Fruit fly (Drosophila melanogaster) whole organism, pupa: ENCODE measurements around the gene Cpn.

Experiments used
- CG10348 ChIP-seq: fragments of 200-800 bp; sonication (Bioruptor generic); IDR thresholded peaks from 2 replicates; pipeline ENCODE4 v1.3.6; 2022; ENCODE audit warnings: missing biosample characterization, missing genetic modification characterization
- CG12605 ChIP-seq: fragments of 200-800 bp; sonication (Bioruptor generic); IDR thresholded peaks from 2 replicates; pipeline ENCODE4 v1.3.6; 2022; ENCODE audit warnings: missing biosample characterization, missing genetic modification characterization
- CG13204 ChIP-seq: fragments of 200-800 bp; sonication (Bioruptor generic); optimal IDR thresholded peaks from 2 replicates; lab custom pipeline; 2018; ENCODE audit warnings: missing biosample characterization, mild to moderate bottlenecking, missing genetic modification characterization, moderate library complexity
- CG14655 ChIP-seq: fragments of 200-800 bp; sonication (Bioruptor generic); optimal IDR thresholded peaks from 3 replicates; lab custom pipeline; 2017; ENCODE audit warnings: mild to moderate bottlenecking, missing biosample characterization, missing genetic modification reagents, missing genetic modification characterization
- CG15710 ChIP-seq: fragments of 200-800 bp; sonication (Bioruptor generic); optimal IDR thresholded peaks from 2 replicates; lab custom pipeline; 2018; ENCODE audit warnings: missing biosample characterization, mild to moderate bottlenecking, missing genetic modification characterization, moderate library complexity
- CG17806 ChIP-seq: fragments of 200-800 bp; sonication (Bioruptor generic); optimal IDR thresholded peaks from 2 replicates; lab custom pipeline; 2018; ENCODE audit warnings: missing biosample characterization, mild to moderate bottlenecking, missing genetic modification characterization, moderate library complexity
- CG32121 ChIP-seq: fragments of 200-800 bp; sonication (Bioruptor generic); IDR thresholded peaks from 2 replicates; pipeline ENCODE4 v1.3.6; 2022; ENCODE audit warnings: missing biosample characterization, missing genetic modification characterization
- CG34367 ChIP-seq: fragments of 200-800 bp; sonication (Bioruptor generic); optimal IDR thresholded peaks from 2 replicates; lab custom pipeline; 2018; ENCODE audit warnings: missing biosample characterization, mild to moderate bottlenecking, missing genetic modification characterization
- CG4496 ChIP-seq: fragments of 200-800 bp; sonication (Bioruptor generic); IDR thresholded peaks from 3 replicates; pipeline ENCODE4 v1.3.6; 2022; ENCODE audit warnings: missing biosample characterization, missing genetic modification characterization
- CG8159 ChIP-seq: fragments of 200-800 bp; sonication (Bioruptor generic); optimal IDR thresholded peaks from 3 replicates; lab custom pipeline; 2018; ENCODE audit warnings: missing biosample characterization, mild to moderate bottlenecking, missing genetic modification characterization, moderate library complexity
- CG8301 ChIP-seq: fragments of 200-800 bp; sonication (Bioruptor generic); optimal IDR thresholded peaks from 2 replicates; lab custom pipeline; 2018; ENCODE audit warnings: missing biosample characterization, mild to moderate bottlenecking, missing genetic modification characterization
- CG9948 ChIP-seq: fragments of 200-800 bp; sonication (Bioruptor generic); optimal IDR thresholded peaks from 2 replicates; lab custom pipeline; 2018; ENCODE audit warnings: missing biosample characterization, mild to moderate bottlenecking, missing genetic modification characterization, moderate library complexity
- D1 ChIP-seq: fragments of 200-800 bp; sonication (Bioruptor generic); optimal IDR thresholded peaks from 2 replicates; lab custom pipeline; 2018; ENCODE audit warnings: missing biosample characterization, mild to moderate bottlenecking, missing genetic modification characterization, moderate library complexity
- EcR ChIP-seq: fragments of 200-800 bp; sonication (Bioruptor generic); optimal IDR thresholded peaks from 3 replicates; lab custom pipeline; 2019; ENCODE audit warnings: missing biosample characterization, missing genetic modification characterization, mild to moderate bottlenecking, moderate library complexity, missing genetic modification reagents
- Ets98B ChIP-seq: fragments of 200-800 bp; sonication (Bioruptor generic); IDR thresholded peaks from 2 replicates; pipeline ENCODE4 v1.3.6; 2022; ENCODE audit warnings: missing biosample characterization, missing genetic modification characterization
- Pif1A ChIP-seq: fragments of 200-800 bp; sonication (Bioruptor generic); optimal IDR thresholded peaks from 3 replicates; lab custom pipeline; 2016; ENCODE audit warnings: missing biosample characterization, missing genetic modification characterization
- Pif1B ChIP-seq: fragments of 200-800 bp; sonication (Bioruptor generic); optimal IDR thresholded peaks from 3 replicates; lab custom pipeline; 2016; ENCODE audit warnings: missing biosample characterization, missing genetic modification characterization
- Snoo ChIP-seq: fragments of 200-800 bp; sonication (Bioruptor generic); optimal IDR thresholded peaks from 3 replicates; lab custom pipeline; 2017; ENCODE audit warnings: missing biosample characterization, mild to moderate bottlenecking, missing genetic modification characterization, inconsistent platforms
- fd96Ca ChIP-seq: fragments of 200-800 bp; sonication (Bioruptor generic); IDR thresholded peaks from 3 replicates; pipeline ENCODE4 v1.3.6; 2022; ENCODE audit warnings: missing biosample characterization, missing genetic modification characterization
- gl ChIP-seq: fragments of 200-800 bp; sonication (Bioruptor generic); optimal IDR thresholded peaks from 2 replicates; lab custom pipeline; 2018; ENCODE audit warnings: missing biosample characterization, mild to moderate bottlenecking, missing genetic modification characterization
- rn ChIP-seq: fragments of 200-800 bp; sonication (Bioruptor generic); IDR thresholded peaks from 2 replicates; pipeline ENCODE4 v1.3.6; 2022; ENCODE audit warnings: missing biosample characterization, missing genetic modification characterization

Gene Cpn

DNA sequence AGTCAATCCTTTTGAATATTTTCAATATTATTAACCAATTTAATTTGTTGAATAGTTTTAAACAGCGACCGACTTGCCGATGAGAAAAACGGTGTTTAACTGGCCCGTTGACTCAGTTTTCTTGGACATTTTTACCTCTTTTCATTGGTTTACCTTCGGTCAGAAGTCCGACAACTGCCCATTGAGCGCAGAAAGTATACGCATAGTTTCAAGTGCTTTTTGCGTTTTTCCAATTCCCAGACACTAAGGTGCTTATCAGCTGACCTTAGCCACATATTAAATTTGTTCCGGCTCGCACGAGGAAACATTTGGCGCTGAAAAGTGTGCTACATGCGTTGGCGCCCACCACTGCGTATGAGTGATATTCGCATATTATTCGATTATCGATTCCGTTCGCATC is at the start of gene Cpn:
Cpn (minus strand) TSS at position 101 of the 400 bp plus-strand sequence.
- TF ChIP-seq EcR (no peak), gl (tag; lab: Kevin White, UChicago) (no peak), CG9948 (tag; lab: Kevin White, UChicago) (no peak), CG15710 (no peak), CG34367 (tag; lab: Kevin White, UChicago) (no peak), D1 (no peak), CG13204 (GFP tag; lab: Kevin White, UChicago) (no peak)

DNA sequence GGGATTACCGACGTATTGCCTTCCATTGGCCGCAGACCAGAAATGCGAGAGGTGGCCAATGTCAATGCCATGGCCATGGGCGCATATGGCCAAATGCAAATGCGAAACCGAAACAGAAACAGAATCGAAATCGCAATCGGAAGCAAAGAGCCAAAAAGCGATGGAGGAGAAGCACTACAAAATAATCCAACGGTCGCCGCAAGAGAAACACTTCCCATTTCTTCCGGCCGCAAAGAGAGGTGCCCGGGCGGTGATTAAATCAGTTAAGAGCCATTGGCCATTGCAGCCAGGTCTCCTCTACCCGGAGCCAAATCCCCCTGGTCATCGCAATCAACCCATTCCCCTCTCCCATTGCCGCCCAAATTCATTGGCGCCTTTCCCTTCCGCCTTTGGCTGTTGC is 48.2 kb upstream of the Cpn start, which contains the start of gene CG14742:
CG14742 (plus strand) TSS at position 301 of the 400 bp plus-strand sequence.
- TF ChIP-seq CG10348 (GFP tag; lab: Robert Waterston, UW): no peak
- no peak for TF ChIP-seq gl (tag; lab: Kevin White, UChicago)
- TF ChIP-seq CG17806 (tag; lab: Kevin White, UChicago): no peak
- TF ChIP-seq CG8301: no peak
- no peak for TF ChIP-seq CG12605 (GFP tag; lab: Robert Waterston, UW)
- no peak for TF ChIP-seq EcR
- no peak for TF ChIP-seq rn (GFP tag; lab: Robert Waterston, UW)
- TF ChIP-seq, all 21 proteins: peak for 0

dm6 chr3R:12211552-12211951 is 45.6 kb upstream of the Cpn start:
- TF ChIP-seq CG34367 (tag; lab: Kevin White, UChicago): no peak

- TF ChIP-seq CG14655 (GFP tag; lab: Kevin White, UChicago): no peak
- no peak for TF ChIP-seq CG17806 (tag; lab: Kevin White, UChicago)
- no peak for TF ChIP-seq Pif1A (GFP tag; lab: Kevin White, UChicago)
- no peak for TF ChIP-seq CG32121 (GFP tag; lab: Robert Waterston, UW)
- TF ChIP-seq fd96Ca: no peak
- TF ChIP-seq Snoo (tag; lab: Kevin White, UChicago): no peak
- no peak for TF ChIP-seq rn (GFP tag; lab: Robert Waterston, UW)
- no peak for TF ChIP-seq Ets98B
- TF ChIP-seq, all 21 proteins: peak for 0
Measured at dm6 chr3R:12210260-12210659, 44.3 kb upstream of the Cpn start, which contains the start of gene CG4830. Gene CG4830 (minus strand): TSS chr3R:12210360.

DNA sequence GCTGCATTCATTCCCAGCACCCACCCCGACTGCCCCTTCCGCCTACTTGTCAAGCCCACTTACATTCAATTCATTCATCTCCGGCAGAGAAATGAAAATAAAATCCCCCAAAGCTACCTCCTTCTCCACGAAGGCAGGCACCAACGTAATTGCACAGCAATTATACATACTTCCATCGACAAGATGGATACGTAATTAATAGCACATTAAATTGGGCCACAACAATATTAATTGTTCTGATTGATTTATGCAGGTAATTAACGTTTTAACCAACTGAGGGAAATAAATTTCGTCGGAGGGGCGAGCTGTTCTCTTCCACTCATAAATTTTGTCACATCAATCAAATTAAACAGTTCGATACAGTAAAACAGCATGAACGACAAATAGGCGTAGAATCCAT is 31.7 kb upstream of the Cpn start, which contains the start of gene Adk1:
Adk1 (plus strand) TSS at position 301 of the 400 bp plus-strand sequence.
- TF ChIP-seq CG10348 (GFP tag; lab: Robert Waterston, UW) (no peak), CG34367 (tag; lab: Kevin White, UChicago) (no peak), CG4496 (GFP tag; lab: Robert Waterston, UW) (no peak), Snoo (tag; lab: Kevin White, UChicago) (no peak), CG32121 (GFP tag; lab: Robert Waterston, UW) (no peak), fd96Ca (no peak)
- TF ChIP-seq, all 21 proteins: peak for 0

DNA sequence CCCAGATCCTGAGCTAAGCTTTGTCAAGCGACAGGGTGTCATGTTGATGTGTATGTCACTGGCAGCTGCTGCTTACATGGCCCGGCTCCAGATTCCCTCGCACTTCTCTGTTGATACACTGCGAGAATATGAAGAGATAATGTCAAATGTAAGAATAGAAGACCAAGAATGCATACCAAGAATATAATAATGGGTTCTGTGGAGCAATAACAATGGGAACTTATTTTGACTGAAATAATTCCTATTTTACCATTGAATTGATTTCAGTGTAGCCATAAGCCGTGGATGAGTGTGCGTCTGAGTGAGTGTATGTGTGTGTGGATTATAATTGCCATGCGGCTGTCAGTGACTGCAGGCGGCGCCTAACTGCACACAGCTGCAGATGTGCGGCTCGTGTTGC is 30.1 kb upstream of the Cpn start:
- TF ChIP-seq CG15710 (peak; percentile 55), Pif1A (GFP tag; lab: Kevin White, UChicago) (peak; percentile 8), CG12605 (GFP tag; lab: Robert Waterston, UW) (no peak), CG4496 (GFP tag; lab: Robert Waterston, UW) (0 out of 3 replicates have a peak, but pooled peaks have one; percentile 31), CG8159 (peak; percentile 53), CG14655 (GFP tag; lab: Kevin White, UChicago) (peak; percentile 37)

DNA sequence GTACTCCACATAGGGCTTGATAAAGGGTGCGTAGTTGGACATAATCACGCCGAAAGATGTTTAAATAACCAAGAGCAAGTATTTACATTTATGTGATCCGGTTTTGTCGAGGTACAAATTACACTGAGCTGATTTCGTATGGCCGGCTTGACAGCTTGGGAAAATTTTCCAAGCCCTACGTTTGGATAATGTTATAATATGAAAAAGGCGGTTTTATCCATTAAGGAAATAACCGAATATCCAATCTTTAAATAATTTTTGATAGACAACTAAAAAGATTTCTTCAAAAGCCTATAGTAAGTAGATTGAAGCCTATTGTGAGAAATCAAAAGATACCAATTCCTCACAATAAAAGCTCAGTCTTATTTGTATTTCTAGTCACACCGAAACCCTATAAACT is 28.9 kb upstream of the Cpn start, which contains the start of the genes eIF3d2 and CG43450:
eIF3d2 (minus strand) TSS at position 101 of the 400 bp plus-strand sequence.
CG43450 (plus strand) TSS at position 384 of the 400 bp plus-strand sequence.
- no peak for TF ChIP-seq D1
- no peak for TF ChIP-seq rn (GFP tag; lab: Robert Waterston, UW)
- TF ChIP-seq Pif1A (GFP tag; lab: Kevin White, UChicago): no peak
- no peak for TF ChIP-seq CG12605 (GFP tag; lab: Robert Waterston, UW)
- no peak for TF ChIP-seq gl (tag; lab: Kevin White, UChicago)
- TF ChIP-seq Snoo (tag; lab: Kevin White, UChicago): no peak
- no peak for TF ChIP-seq CG10348 (GFP tag; lab: Robert Waterston, UW)
- TF ChIP-seq CG34367 (tag; lab: Kevin White, UChicago): no peak
- no peak for TF ChIP-seq fd96Ca
- TF ChIP-seq CG4496 (GFP tag; lab: Robert Waterston, UW): no peak
- no peak for TF ChIP-seq CG13204 (GFP tag; lab: Kevin White, UChicago)
- no peak for TF ChIP-seq CG17806 (tag; lab: Kevin White, UChicago)
- no peak for TF ChIP-seq CG8301
- TF ChIP-seq Ets98B: no peak
- TF ChIP-seq Pif1B (GFP tag; lab: Kevin White, UChicago): no peak
- no peak for TF ChIP-seq CG15710
- TF ChIP-seq EcR: no peak
- TF ChIP-seq CG9948 (tag; lab: Kevin White, UChicago): no peak
- no peak for TF ChIP-seq CG8159
